Fruit fly (Drosophila melanogaster) whole organism, embryonic: Measurements from ENCODE around the gene CG34398.

ENCODE experiments used
- Adf1 ChIP-seq: fragments of 200-800 bp; sonication (Bioruptor generic); IDR thresholded peaks from 2 replicates; pipeline ENCODE4 v1.3.6; 2022; ENCODE audit warnings: missing biosample characterization, missing genetic modification characterization
- Bgb ChIP-seq: fragments of 200-800 bp; sonication (Bioruptor generic); IDR thresholded peaks from 2 replicates; pipeline ENCODE4 v1.3.6; 2022; ENCODE audit warnings: missing biosample characterization, missing genetic modification characterization; ENCODE audit not compliant: partially characterized antibody
- BtbVII ChIP-seq: fragments of 200-800 bp; sonication (Bioruptor generic); optimal IDR thresholded peaks from 3 replicates; lab custom pipeline; 2017; ENCODE audit warnings: missing biosample characterization, mild to moderate bottlenecking, missing genetic modification characterization
- CG10267 ChIP-seq: fragments of 200-800 bp; sonication (Bioruptor generic); optimal IDR thresholded peaks from 2 replicates; lab custom pipeline; 2018; ENCODE audit warnings: missing biosample characterization, mild to moderate bottlenecking, missing genetic modification characterization, moderate library complexity
- CG11085 ChIP-seq: fragments of 200-800 bp; sonication (Bioruptor generic); IDR thresholded peaks from 2 replicates; pipeline ENCODE4 v1.3.6; 2022; ENCODE audit warnings: missing biosample characterization, missing genetic modification characterization
- CG11398 ChIP-seq: fragments of 200-800 bp; sonication (Bioruptor generic); optimal IDR thresholded peaks from 2 replicates; lab custom pipeline; 2016; ENCODE audit warnings: missing biosample characterization, missing genetic modification characterization
- CG11456 ChIP-seq: fragments of 200-800 bp; sonication (Bioruptor generic); IDR thresholded peaks from 3 replicates; pipeline ENCODE4 v1.3.6; 2022; ENCODE audit warnings: missing biosample characterization, missing genetic modification characterization
- CG11696 ChIP-seq: fragments of 200-800 bp; sonication (Bioruptor generic); IDR thresholded peaks from 2 replicates; pipeline ENCODE4 v1.3.6; 2022; ENCODE audit warnings: missing biosample characterization, missing genetic modification characterization
- CG12071 ChIP-seq: fragments of 200-800 bp; sonication (Bioruptor generic); optimal IDR thresholded peaks from 3 replicates; lab custom pipeline; 2018; ENCODE audit warnings: missing biosample characterization, mild to moderate bottlenecking, missing genetic modification characterization
- CG12769 ChIP-seq: fragments of 200-800 bp; sonication (Bioruptor generic); optimal IDR thresholded peaks from 2 replicates; lab custom pipeline; 2019; ENCODE audit warnings: missing biosample characterization, mild to moderate bottlenecking, missing genetic modification characterization, moderate library complexity
- CG15073 ChIP-seq: fragments of 200-800 bp; sonication (Bioruptor generic); optimal IDR thresholded peaks from 2 replicates; lab custom pipeline; 2016; ENCODE audit warnings: missing biosample characterization, missing genetic modification characterization
- CG15269 ChIP-seq: fragments of 200-800 bp; sonication (Bioruptor generic); optimal IDR thresholded peaks from 2 replicates; lab custom pipeline; 2018; ENCODE audit warnings: missing biosample characterization, mild to moderate bottlenecking, missing genetic modification characterization, moderate library complexity
- CG1602 ChIP-seq: fragments of 200-800 bp; sonication (Bioruptor generic); optimal IDR thresholded peaks from 3 replicates; lab custom pipeline; 2016; ENCODE audit warnings: missing biosample characterization, missing genetic modification characterization
- CG1603 ChIP-seq: fragments of 200-800 bp; sonication (Bioruptor generic); optimal IDR thresholded peaks from 2 replicates; lab custom pipeline; 2019; ENCODE audit warnings: missing biosample characterization, mild to moderate bottlenecking, missing genetic modification characterization, moderate library complexity
- CG17568 ChIP-seq: fragments of 200-800 bp; sonication (Bioruptor generic); optimal IDR thresholded peaks from 2 replicates; lab custom pipeline; 2018; ENCODE audit warnings: missing biosample characterization, mild to moderate bottlenecking, missing genetic modification characterization, moderate library complexity
- CG17912 ChIP-seq: fragments of 200-800 bp; sonication (Bioruptor generic); optimal IDR thresholded peaks from 2 replicates; lab custom pipeline; 2018; ENCODE audit warnings: missing biosample characterization, mild to moderate bottlenecking, missing genetic modification characterization
- CG18619 ChIP-seq: fragments of 200-800 bp; sonication (Bioruptor generic); optimal IDR thresholded peaks from 3 replicates; lab custom pipeline; 2017; ENCODE audit warnings: missing biosample characterization, mild to moderate bottlenecking, missing genetic modification characterization
- CG2889 ChIP-seq: fragments of 200-800 bp; sonication (Bioruptor generic); IDR thresholded peaks from 3 replicates; pipeline ENCODE4 v1.3.6; 2022; ENCODE audit warnings: missing biosample characterization, missing genetic modification characterization
- CG31441 ChIP-seq: fragments of 200-800 bp; sonication (Bioruptor generic); IDR thresholded peaks from 2 replicates; pipeline ENCODE4 v1.3.6; 2022; ENCODE audit warnings: missing biosample characterization, missing genetic modification characterization
- CG32532 ChIP-seq: fragments of 200-800 bp; sonication (Bioruptor generic); IDR thresholded peaks from 2 replicates; pipeline ENCODE4 v1.3.6; 2022; ENCODE audit warnings: missing biosample characterization, missing genetic modification characterization
- CG3838 ChIP-seq: fragments of 200-800 bp; sonication (Bioruptor generic); optimal IDR thresholded peaks from 3 replicates; lab custom pipeline; 2016; ENCODE audit warnings: missing biosample characterization, missing genetic modification characterization
- CG5180 ChIP-seq: fragments of 200-800 bp; sonication (Bioruptor generic); optimal IDR thresholded peaks from 3 replicates; lab custom pipeline; 2017; ENCODE audit warnings: missing biosample characterization, missing genetic modification characterization, mild to moderate bottlenecking, moderate library complexity, missing genetic modification reagents
- CTCF ChIP-seq: fragments of 200-800 bp; sonication (Bioruptor generic); optimal IDR thresholded peaks from 2 replicates; lab custom pipeline; 2017; ENCODE audit warnings: missing biosample characterization, mild to moderate bottlenecking, missing genetic modification characterization, moderate library complexity
- Dad ChIP-seq: fragments of 200-800 bp; sonication (Bioruptor generic); optimal IDR thresholded peaks from 3 replicates; lab custom pipeline; 2016; ENCODE audit warnings: missing biosample characterization, missing genetic modification characterization
- HmgZ ChIP-seq: fragments of 200-800 bp; sonication (Bioruptor generic); optimal IDR thresholded peaks from 2 replicates; lab custom pipeline; 2018; ENCODE audit warnings: missing biosample characterization, mild to moderate bottlenecking, missing genetic modification characterization
- NfI ChIP-seq: fragments of 200-800 bp; sonication (Bioruptor generic); optimal IDR thresholded peaks from 3 replicates; lab custom pipeline; 2018; ENCODE audit warnings: missing biosample characterization, mild to moderate bottlenecking, missing genetic modification characterization, moderate library complexity
- Oli ChIP-seq: fragments of 200-800 bp; sonication (Bioruptor generic); optimal IDR thresholded peaks from 2 replicates; lab custom pipeline; 2018; ENCODE audit warnings: missing biosample characterization, mild to moderate bottlenecking, missing genetic modification characterization, moderate library complexity
- PHDP ChIP-seq: fragments of 200-800 bp; sonication (Bioruptor generic); optimal IDR thresholded peaks from 3 replicates; lab custom pipeline; 2018; ENCODE audit warnings: missing biosample characterization, mild to moderate bottlenecking, missing genetic modification characterization, moderate library complexity
- Tbp ChIP-seq: fragments of >200 bp; optimal IDR thresholded peaks from 2 replicates; lab custom pipeline; 2018; ENCODE audit warnings: missing biosample characterization, missing genetic modification characterization
- ash1 ChIP-seq: fragments of 200-800 bp; sonication (Bioruptor generic); optimal IDR thresholded peaks from 2 replicates; lab custom pipeline; 2018; ENCODE audit warnings: missing biosample characterization, mild to moderate bottlenecking, missing genetic modification characterization
- bab2 ChIP-seq: fragments of 200-800 bp; sonication (Bioruptor generic); optimal IDR thresholded peaks from 2 replicates; lab custom pipeline; 2016; ENCODE audit warnings: missing biosample characterization, missing genetic modification characterization
- caup ChIP-seq: fragments of 200-800 bp; sonication (Bioruptor generic); optimal IDR thresholded peaks from 3 replicates; lab custom pipeline; 2017; ENCODE audit warnings: missing biosample characterization, mild to moderate bottlenecking, missing genetic modification characterization, moderate library complexity; ENCODE audit not compliant: severe bottlenecking
- dm ChIP-seq: fragments of 200-800 bp; sonication (Bioruptor generic); optimal IDR thresholded peaks from 3 replicates; lab custom pipeline; 2016; ENCODE audit warnings: missing biosample characterization, missing genetic modification characterization
- fd3F ChIP-seq: fragments of 200-800 bp; sonication (Bioruptor generic); optimal IDR thresholded peaks from 2 replicates; lab custom pipeline; 2018; ENCODE audit warnings: missing biosample characterization, mild to moderate bottlenecking, missing genetic modification characterization, moderate library complexity
- klu ChIP-seq: fragments of 200-800 bp; sonication (Bioruptor generic); IDR thresholded peaks from 2 replicates; pipeline ENCODE4 v1.3.6; 2022; ENCODE audit warnings: missing biosample characterization, missing genetic modification characterization
- lab ChIP-seq: fragments of 200-800 bp; sonication (Bioruptor generic); optimal IDR thresholded peaks from 3 replicates; lab custom pipeline; 2017; ENCODE audit warnings: missing biosample characterization, missing genetic modification characterization, mild to moderate bottlenecking, moderate library complexity, missing genetic modification reagents
- lmd ChIP-seq: fragments of 200-800 bp; sonication (Bioruptor generic); IDR thresholded peaks from 2 replicates; pipeline ENCODE4 v1.3.6; 2022; ENCODE audit warnings: missing biosample characterization, missing genetic modification characterization
- lola ChIP-seq, 3 experiments: fragments of >200 bp in 2 of 3; fragments of 200-800 bp in 1 of 3; sonication (Bioruptor generic) in 1 of 3; optimal IDR thresholded peaks; 2 replicates each; lab custom pipeline; 2017 to 2019; ENCODE audit warnings: missing biosample characterization in 3 of 3, missing genetic modification characterization in 3 of 3, mild to moderate bottlenecking in 1 of 3, moderate library complexity in 1 of 3
- org-1 ChIP-seq: fragments of 200-800 bp; sonication (Bioruptor generic); optimal IDR thresholded peaks from 2 replicates; lab custom pipeline; 2017; ENCODE audit warnings: missing biosample characterization, missing genetic modification characterization
- pb ChIP-seq: fragments of 200-800 bp; sonication (Bioruptor generic); optimal IDR thresholded peaks from 3 replicates; lab custom pipeline; 2016; ENCODE audit warnings: missing biosample characterization, missing genetic modification characterization
- pita ChIP-seq: fragments of 200-800 bp; sonication (Bioruptor generic); optimal IDR thresholded peaks from 2 replicates; lab custom pipeline; 2017; ENCODE audit warnings: missing biosample characterization, mild to moderate bottlenecking, missing genetic modification characterization
- pzg ChIP-seq: fragments of 200-800 bp; sonication (Bioruptor generic); optimal IDR thresholded peaks from 3 replicates; lab custom pipeline; 2018; ENCODE audit warnings: missing biosample characterization, mild to moderate bottlenecking, missing genetic modification characterization, moderate library complexity
- ro ChIP-seq: fragments of 200-800 bp; sonication (Bioruptor generic); IDR thresholded peaks from 2 replicates; pipeline ENCODE4 v1.3.6; 2022; ENCODE audit warnings: missing biosample characterization, missing genetic modification characterization
- row ChIP-seq: fragments of 200-800 bp; sonication (Bioruptor generic); IDR thresholded peaks from 3 replicates; pipeline ENCODE4 v1.3.6; 2022; ENCODE audit warnings: missing biosample characterization, missing genetic modification characterization
- sens ChIP-seq: fragments of 200-800 bp; sonication (Bioruptor generic); peaks from one replicate; lab custom pipeline; 2016; ENCODE audit warnings: missing biosample characterization, missing genetic modification characterization
- seq ChIP-seq: fragments of 200-800 bp; sonication (Bioruptor generic); IDR thresholded peaks from 2 replicates; pipeline ENCODE4 v1.3.6; 2022; ENCODE audit warnings: missing biosample characterization, missing genetic modification characterization
- sr ChIP-seq: fragments of 200-800 bp; sonication (Bioruptor generic); IDR thresholded peaks from 3 replicates; pipeline ENCODE4 v1.3.6; 2022; ENCODE audit warnings: missing biosample characterization, missing genetic modification characterization
- stc ChIP-seq: fragments of 200-800 bp; sonication (Bioruptor generic); IDR thresholded peaks from 2 replicates; pipeline ENCODE4 v1.3.6; 2022; ENCODE audit warnings: missing biosample characterization, missing genetic modification characterization
- toy ChIP-seq: fragments of 200-800 bp; sonication (Bioruptor generic); IDR thresholded peaks from 2 replicates; pipeline ENCODE4 v1.3.6; 2022; ENCODE audit warnings: missing biosample characterization, missing genetic modification characterization
- ttk ChIP-seq: fragments of 200-800 bp; sonication (Bioruptor generic); IDR thresholded peaks from 2 replicates; pipeline ENCODE4 v2.1.2; 2022; ENCODE audit warnings: missing biosample characterization, missing genetic modification characterization
- unpg ChIP-seq: fragments of 200-800 bp; sonication (Bioruptor generic); optimal IDR thresholded peaks from 3 replicates; lab custom pipeline; 2018; ENCODE audit warnings: missing biosample characterization, mild to moderate bottlenecking, missing genetic modification characterization, moderate library complexity

Gene CG34398

dm6 chr2L:8860767-8861166 lies 37.8 kb upstream of the CG34398 start (continued):
- no peak for TF ChIP-seq ash1
- TF ChIP-seq CG3838 = no peak
- no peak for TF ChIP-seq CG17568 (GFP tag; lab: Kevin White, UChicago)
- no peak for TF ChIP-seq NfI (GFP tag; lab: Kevin White, UChicago)
- TF ChIP-seq dm (GFP tag; lab: Kevin White, UChicago) = no peak
- TF ChIP-seq CG15073 = peak; percentile 7
- TF ChIP-seq pb (GFP tag; lab: Kevin White, UChicago) = peak; percentile 9
- peak; percentile 62 for TF ChIP-seq CG1603 (tag; lab: Kevin White, UChicago)
- TF ChIP-seq Dad = peak; percentile 38
- 0 out of 2 replicates have a peak, but pooled peaks have one; percentile 22 for TF ChIP-seq CG11696 (GFP tag; lab: Robert Waterston, UW)
- 0 out of 2 replicates have a peak, but pooled peaks have one; percentile 22 for TF ChIP-seq klu (GFP tag; lab: Robert Waterston, UW)
- TF ChIP-seq Adf1 (GFP tag; lab: Robert Waterston, UW) = no peak
- no peak for TF ChIP-seq pzg (GFP tag; lab: Kevin White, UChicago)
- TF ChIP-seq BtbVII = peak; percentile 53
- no peak for TF ChIP-seq Tbp (GFP tag; lab: Kevin White, UChicago)
- TF ChIP-seq CG10267 = peak; percentile 73
- TF ChIP-seq CG11398 (GFP tag; lab: Kevin White, UChicago) = no peak
- peak; percentile 40 for TF ChIP-seq CG5180 (GFP tag; lab: Kevin White, UChicago)
- TF ChIP-seq CG17912 (GFP tag; lab: Kevin White, UChicago) = no peak
- peak in 1 of 3 experiments; percentile 78 for TF ChIP-seq lola (GFP tag; optimal IDR thresholded peaks at IDR 0.05; lab: Kevin White, UChicago)
- peak; percentile 58 for TF ChIP-seq ro (GFP tag; lab: Robert Waterston, UW)
- TF ChIP-seq row (GFP tag; lab: Robert Waterston, UW) = peak; percentile 84
- no peak for TF ChIP-seq HmgZ (tag; lab: Kevin White, UChicago)
- TF ChIP-seq sr (GFP tag; lab: Robert Waterston, UW) = 0 out of 3 replicates have a peak, but pooled peaks have one; percentile 13
- peak; percentile 56 for TF ChIP-seq PHDP
- no peak for TF ChIP-seq CG15269 (tag; lab: Kevin White, UChicago)
- TF ChIP-seq CG11456 (GFP tag; lab: Robert Waterston, UW) = 0 out of 3 replicates have a peak, but pooled peaks have one; percentile 63
- TF ChIP-seq CG2889 (GFP tag; lab: Robert Waterston, UW) = peak; percentile 21; the same call in 1 of the 3 replicates
- peak; percentile 60; the same call in 1 of the 2 replicates for TF ChIP-seq CG32532
- no peak for TF ChIP-seq Bgb
- no peak for TF ChIP-seq fd3F (GFP tag; lab: Kevin White, UChicago)
- TF ChIP-seq CTCF (GFP tag; lab: Kevin White, UChicago) = peak; percentile 2
- no peak for TF ChIP-seq seq (GFP tag; lab: Robert Waterston, UW)
- TF ChIP-seq CG1602 = peak; percentile 44
- peak; percentile 73; the same call in 1 of the 2 replicates for TF ChIP-seq stc
- TF ChIP-seq lmd (GFP tag; lab: Robert Waterston, UW) = peak; percentile 76
- peak; percentile 47 for TF ChIP-seq org-1 (GFP tag; lab: Kevin White, UChicago)
- peak; percentile 48 for TF ChIP-seq toy (GFP tag; lab: Robert Waterston, UW)
- peak; percentile 74 for TF ChIP-seq ttk
- peak; percentile 30 for TF ChIP-seq CG18619 (GFP tag; lab: Kevin White, UChicago)
- TF ChIP-seq sens (GFP tag; lab: Kevin White, UChicago) = peak; percentile 90
- TF ChIP-seq CG11085 (GFP tag; lab: Robert Waterston, UW) = peak; percentile 58; the same call in 1 of the 2 replicates
- TF ChIP-seq caup = peak; percentile 41
- TF ChIP-seq pita (GFP tag; lab: Kevin White, UChicago) = no peak
- peak; percentile 60 for TF ChIP-seq bab2 (GFP tag; lab: Kevin White, UChicago)
- TF ChIP-seq Oli (tag; lab: Kevin White, UChicago) = peak; percentile 54
- TF ChIP-seq unpg (GFP tag; lab: Kevin White, UChicago) = peak; percentile 65
- TF ChIP-seq CG31441 (GFP tag; lab: Robert Waterston, UW) = peak; percentile 78
- TF ChIP-seq CG12071 (GFP tag; lab: Kevin White, UChicago) = peak; percentile 36
- TF ChIP-seq CG12769 (tag; lab: Kevin White, UChicago) = no peak
- peak; percentile 77 for TF ChIP-seq lab (GFP tag; lab: Kevin White, UChicago)
